Fruit fly (Drosophila melanogaster): ENCODE measurements around the gene CG15186.

CG15186 gene

dm6 chr3R:6477877-6478361, at the start of gene CG15186:
Gene CG15186, plus strand, starts transcription at chr3R:6478311.
- TF ChIP-seq dsx (GFP tag; optimal IDR thresholded peaks at IDR 0.05; ENCODE audit: poor library complexity, severe bottlenecking): no peak
- no peak for TF ChIP-seq CG11762 (GFP tag; optimal IDR thresholded peaks at IDR 0.05; ENCODE audit: insufficient read depth)
- TF ChIP-seq CG8319 (GFP tag; optimal IDR thresholded peaks at IDR 0.05): no peak
- no peak for TF ChIP-seq eg (GFP tag; IDR thresholded peaks at IDR 0.05)
- TF ChIP-seq CG31627 (GFP tag; optimal IDR thresholded peaks at IDR 0.05): no peak
- no peak for TF ChIP-seq Lpt (GFP tag; optimal IDR thresholded peaks at IDR 0.05)
- TF ChIP-seq fkh (GFP tag; optimal IDR thresholded peaks at IDR 0.05): no peak
- TF ChIP-seq Eip78C (GFP tag): no peak
- TF ChIP-seq salr (GFP tag; optimal IDR thresholded peaks at IDR 0.05): no peak

- TF ChIP-seq cyc (GFP tag; optimal IDR thresholded peaks at IDR 0.05) (no peak), topi (GFP tag; optimal IDR thresholded peaks at IDR 0.05) (no peak), CG8319 (GFP tag; optimal IDR thresholded peaks at IDR 0.05) (no peak), Sox102F (GFP tag; optimal IDR thresholded peaks at IDR 0.05) (no peak), net (GFP tag; optimal IDR thresholded peaks at IDR 0.05) (no peak), CG9139 (GFP tag; optimal IDR thresholded peaks at IDR 0.05) (no peak), Eip75B (GFP tag; optimal IDR thresholded peaks at IDR 0.05) (no peak), CG6808 (GFP tag; optimal IDR thresholded peaks at IDR 0.05) (no peak), CG31627 (GFP tag; optimal IDR thresholded peaks at IDR 0.05) (no peak), Sox15 (GFP tag; optimal IDR thresholded peaks at IDR 0.05) (no peak), CG6792 (GFP tag; optimal IDR thresholded peaks at IDR 0.05) (no peak), CG11902 (GFP tag; optimal IDR thresholded peaks at IDR 0.05) (no peak), Blimp-1 (GFP tag; optimal IDR thresholded peaks at IDR 0.05) (no peak), CG1621 (tag; optimal IDR thresholded peaks at IDR 0.05) (no peak), CG10631 (GFP tag; optimal IDR thresholded peaks at IDR 0.05) (no peak), dsx (GFP tag; optimal IDR thresholded peaks at IDR 0.05; ENCODE audit: poor library complexity, severe bottlenecking) (no peak), achi (GFP tag; optimal IDR thresholded peaks at IDR 0.05) (no peak), Lpt (GFP tag; optimal IDR thresholded peaks at IDR 0.05) (no peak)
These were observed 49.2 kb upstream of the CG15186 start for dm6 chr3R:6428935-6429334.

dm6 chr3R:6429706-6430105, 48.4 kb upstream of the CG15186 start:
- TF ChIP-seq CG15336 (GFP tag; IDR thresholded peaks at IDR 0.05) (peak; percentile 69), ss (GFP tag; optimal IDR thresholded peaks at IDR 0.05) (no peak), OdsH (GFP tag; optimal IDR thresholded peaks at IDR 0.05) (peak; percentile 16), CG6163 (GFP tag; IDR thresholded peaks at IDR 0.05) (peak; percentile 58; the same call in 2 of the 3 replicates), Eip75B (GFP tag; optimal IDR thresholded peaks at IDR 0.05) (no peak), lz (GFP tag; optimal IDR thresholded peaks at IDR 0.05) (no peak), CG32006 (GFP tag; optimal IDR thresholded peaks at IDR 0.05) (peak; percentile 48), Hr4 (GFP tag; optimal IDR thresholded peaks at IDR 0.05) (peak; percentile 24), acj6 (GFP tag; optimal IDR thresholded peaks at IDR 0.05) (no peak), fd85E (GFP tag; optimal IDR thresholded peaks at IDR 0.05) (no peak), CG4318 (GFP tag; optimal IDR thresholded peaks at IDR 0.05) (peak; percentile 15), CG11294 (GFP tag; IDR thresholded peaks at IDR 0.05) (0 out of 2 replicates have a peak, but pooled peaks have one; percentile 26), CG8119 (GFP tag; IDR thresholded peaks at IDR 0.05) (peak; percentile 58; the same call in 2 of the 3 replicates), Hr38 (GFP tag; optimal IDR thresholded peaks at IDR 0.05) (no peak), svp (GFP tag) (no peak), Eip78C (GFP tag) (peak; percentile 5), eg (GFP tag; IDR thresholded peaks at IDR 0.05) (peak; percentile 83), CG6276 (GFP tag; optimal IDR thresholded peaks at IDR 0.05) (peak; percentile 66), topi (GFP tag; optimal IDR thresholded peaks at IDR 0.05) (no peak), achi (GFP tag; optimal IDR thresholded peaks at IDR 0.05) (peak; percentile 20), Gug (GFP tag; IDR thresholded peaks at IDR 0.05) (no peak), net (GFP tag; optimal IDR thresholded peaks at IDR 0.05) (no peak)

All from whole organism, prepupa.